Fruit fly (Drosophila melanogaster) whole organism, embryonic: ENCODE results near the gene Rh5.

ENCODE experiments used
- Antp ChIP-seq: fragments of 200-800 bp; sonication (Bioruptor generic); optimal IDR thresholded peaks from 3 replicates; lab custom pipeline; 2016; ENCODE audit warnings: missing biosample characterization, missing genetic modification characterization
- Atf-2 ChIP-seq: fragments of 200-800 bp; sonication (Bioruptor generic); optimal IDR thresholded peaks from 2 replicates; lab custom pipeline; 2016; ENCODE audit warnings: missing biosample characterization, missing genetic modification characterization
- Atf3 ChIP-seq: fragments of 200-800 bp; sonication (Bioruptor generic); optimal IDR thresholded peaks from 3 replicates; lab custom pipeline; 2016; ENCODE audit warnings: missing biosample characterization, missing genetic modification characterization
- B-H1 ChIP-seq: fragments of 200-800 bp; sonication (Bioruptor generic); IDR thresholded peaks from 3 replicates; pipeline ENCODE4 v1.3.6; 2022; ENCODE audit warnings: missing biosample characterization, missing genetic modification characterization
- CG11456 ChIP-seq: fragments of 200-800 bp; sonication (Bioruptor generic); IDR thresholded peaks from 3 replicates; pipeline ENCODE4 v1.3.6; 2022; ENCODE audit warnings: missing biosample characterization, missing genetic modification characterization
- CG11504 ChIP-seq: fragments of 200-800 bp; sonication (Bioruptor generic); optimal IDR thresholded peaks from 3 replicates; lab custom pipeline; 2019; ENCODE audit warnings: missing biosample characterization, mild to moderate bottlenecking, missing genetic modification characterization, moderate library complexity
- CG12155 ChIP-seq: fragments of 200-800 bp; sonication (Bioruptor generic); optimal IDR thresholded peaks from 3 replicates; lab custom pipeline; 2016; ENCODE audit warnings: missing biosample characterization, missing genetic modification characterization
- CG12942 ChIP-seq: fragments of 200-800 bp; sonication (Bioruptor generic); optimal IDR thresholded peaks from 3 replicates; lab custom pipeline; 2016; ENCODE audit warnings: missing biosample characterization, missing genetic modification characterization
- CG1602 ChIP-seq: fragments of 200-800 bp; sonication (Bioruptor generic); optimal IDR thresholded peaks from 3 replicates; lab custom pipeline; 2016; ENCODE audit warnings: missing biosample characterization, missing genetic modification characterization
- CG1603 ChIP-seq: fragments of 200-800 bp; sonication (Bioruptor generic); optimal IDR thresholded peaks from 2 replicates; lab custom pipeline; 2019; ENCODE audit warnings: missing biosample characterization, mild to moderate bottlenecking, missing genetic modification characterization, moderate library complexity
- CG2712 ChIP-seq: fragments of 200-800 bp; optimal IDR thresholded peaks from 3 replicates; lab custom pipeline; 2019; ENCODE audit warnings: missing biosample characterization, mild to moderate bottlenecking, missing genetic modification characterization, moderate library complexity
- CG30431 ChIP-seq: fragments of 200-800 bp; sonication (Bioruptor generic); optimal IDR thresholded peaks from 2 replicates; lab custom pipeline; 2017; ENCODE audit warnings: missing biosample characterization, missing genetic modification characterization
- CG34224 ChIP-seq: fragments of 200-800 bp; sonication (Bioruptor generic); IDR thresholded peaks from 3 replicates; pipeline ENCODE4 v1.3.6; 2022; ENCODE audit warnings: missing biosample characterization, missing genetic modification characterization; ENCODE audit not compliant: partially characterized antibody
- CG5245 ChIP-seq: fragments of 200-800 bp; sonication (Bioruptor generic); optimal IDR thresholded peaks from 3 replicates; lab custom pipeline; 2016; ENCODE audit warnings: missing biosample characterization, missing genetic modification characterization
- CG6765 ChIP-seq: fragments of 200-800 bp; sonication (Bioruptor generic); optimal IDR thresholded peaks from 3 replicates; lab custom pipeline; 2017; ENCODE audit warnings: missing biosample characterization, mild to moderate bottlenecking, missing genetic modification characterization
- CG7963 ChIP-seq: fragments of 200-800 bp; sonication (Bioruptor generic); IDR thresholded peaks from 3 replicates; pipeline ENCODE4 v1.3.6; 2022; ENCODE audit warnings: missing biosample characterization, missing genetic modification characterization; ENCODE audit not compliant: partially characterized antibody
- E2f2 ChIP-seq: fragments of 200-800 bp; sonication (Bioruptor generic); IDR thresholded peaks from 2 replicates; pipeline ENCODE4 v1.3.6; 2022; ENCODE audit warnings: missing biosample characterization, missing genetic modification characterization
- Fer1 ChIP-seq: fragments of 200-800 bp; sonication (Bioruptor generic); optimal IDR thresholded peaks from 2 replicates; lab custom pipeline; 2017; ENCODE audit warnings: missing biosample characterization, mild to moderate bottlenecking, missing genetic modification characterization
- MBD-R2 ChIP-seq: fragments of 200-800 bp; sonication (Bioruptor generic); IDR thresholded peaks from 2 replicates; pipeline ENCODE4 v1.3.6; 2022; ENCODE audit warnings: missing biosample characterization, missing genetic modification characterization
- Mad ChIP-seq: fragments of 200-800 bp; sonication (Bioruptor generic); optimal IDR thresholded peaks from 2 replicates; lab custom pipeline; 2016; ENCODE audit warnings: missing biosample characterization, missing genetic modification characterization
- Max ChIP-seq: fragments of 200-800 bp; sonication (Bioruptor generic); optimal IDR thresholded peaks from 2 replicates; lab custom pipeline; 2016; ENCODE audit warnings: missing biosample characterization, mild to moderate bottlenecking, missing genetic modification characterization
- Mes4 ChIP-seq: fragments of 200-800 bp; sonication (Bioruptor generic); optimal IDR thresholded peaks from 2 replicates; lab custom pipeline; 2016; ENCODE audit warnings: missing biosample characterization, missing genetic modification characterization
- NC2β ChIP-seq: fragments of 200-800 bp; sonication (Bioruptor generic); optimal IDR thresholded peaks from 2 replicates; lab custom pipeline; 2016; ENCODE audit warnings: missing biosample characterization, missing genetic modification characterization
- Neu2 ChIP-seq: fragments of 200-800 bp; sonication (Bioruptor generic); optimal IDR thresholded peaks from 3 replicates; lab custom pipeline; 2016; ENCODE audit warnings: missing biosample characterization, missing genetic modification characterization, borderline replicate concordance
- Nf-YB ChIP-seq: fragments of 200-800 bp; sonication (Bioruptor generic); optimal IDR thresholded peaks from 3 replicates; lab custom pipeline; 2019; ENCODE audit warnings: missing biosample characterization, mild to moderate bottlenecking, missing genetic modification characterization, moderate library complexity
- Opbp ChIP-seq: fragments of 200-800 bp; sonication (Bioruptor generic); IDR thresholded peaks from 3 replicates; pipeline ENCODE4 v1.3.6; 2022; ENCODE audit warnings: missing biosample characterization, missing genetic modification characterization; ENCODE audit not compliant: partially characterized antibody
- Side ChIP-seq: fragments of 200-800 bp; sonication (Bioruptor generic); optimal IDR thresholded peaks from 2 replicates; lab custom pipeline; 2016; ENCODE audit warnings: missing biosample characterization, missing genetic modification characterization
- Trl ChIP-seq, 3 experiments: fragments of >200 bp in 2 of 3; fragments of 200-800 bp in 1 of 3; sonication (Bioruptor generic) in 1 of 3; optimal IDR thresholded peaks; 2 replicates in 1 of 3; 3 replicates in 2 of 3; lab custom pipeline; 2016 to 2017; ENCODE audit warnings: missing biosample characterization in 1 of 3, missing genetic modification characterization in 1 of 3
- Vsx1 ChIP-seq: fragments of 200-800 bp; sonication (Bioruptor generic); optimal IDR thresholded peaks from 2 replicates; lab custom pipeline; 2017; ENCODE audit warnings: missing biosample characterization, mild to moderate bottlenecking, missing genetic modification characterization, missing genetic modification reagents
- bowl ChIP-seq: fragments of 200-800 bp; sonication (Bioruptor generic); IDR thresholded peaks from 2 replicates; pipeline ENCODE4 v1.3.6; 2022; ENCODE audit warnings: missing biosample characterization, missing genetic modification characterization
- fd96Cb ChIP-seq: fragments of 200-800 bp; sonication (Bioruptor generic); optimal IDR thresholded peaks from 2 replicates; lab custom pipeline; 2018; ENCODE audit warnings: missing biosample characterization, mild to moderate bottlenecking, missing genetic modification characterization, moderate library complexity
- gcm2 ChIP-seq: fragments of 200-800 bp; sonication (Bioruptor generic); optimal IDR thresholded peaks from 2 replicates; lab custom pipeline; 2016; ENCODE audit warnings: missing biosample characterization, missing genetic modification characterization
- ind ChIP-seq: fragments of 200-800 bp; sonication (Bioruptor generic); optimal IDR thresholded peaks from 3 replicates; lab custom pipeline; 2016; ENCODE audit warnings: missing biosample characterization, missing genetic modification characterization
- kay ChIP-seq: fragments of 200-800 bp; sonication (Bioruptor generic); optimal IDR thresholded peaks from 2 replicates; lab custom pipeline; 2016; ENCODE audit warnings: missing biosample characterization, missing genetic modification characterization
- lab ChIP-seq: fragments of 200-800 bp; sonication (Bioruptor generic); optimal IDR thresholded peaks from 3 replicates; lab custom pipeline; 2017; ENCODE audit warnings: missing biosample characterization, missing genetic modification characterization, mild to moderate bottlenecking, moderate library complexity, missing genetic modification reagents
- lilli ChIP-seq: fragments of 200-800 bp; sonication (Bioruptor generic); optimal IDR thresholded peaks from 3 replicates; lab custom pipeline; 2016; ENCODE audit warnings: missing biosample characterization, missing genetic modification characterization
- lmd ChIP-seq: fragments of 200-800 bp; sonication (Bioruptor generic); IDR thresholded peaks from 2 replicates; pipeline ENCODE4 v1.3.6; 2022; ENCODE audit warnings: missing biosample characterization, missing genetic modification characterization
- p53 ChIP-seq: fragments of 200-800 bp; sonication (Bioruptor generic); optimal IDR thresholded peaks from 2 replicates; lab custom pipeline; 2016; ENCODE audit warnings: missing biosample characterization, missing genetic modification characterization
- pan ChIP-seq, 4 experiments: fragments of >200 bp in 3 of 4; fragments of 200-800 bp in 1 of 4; sonication (Bioruptor generic) in 1 of 4; optimal IDR thresholded peaks in 3 of 4; IDR thresholded peaks in 1 of 4; 2 replicates each; pipeline versions ENCODE4 v1.3.6 to Lab custom; 2017 to 2022; ENCODE audit warnings: missing biosample characterization in 2 of 4, missing genetic modification characterization in 2 of 4, mixed read lengths in 1 of 4
- prd ChIP-seq, 3 experiments: fragments of >200 bp in 2 of 3; fragments of 200-800 bp in 1 of 3; sonication (Bioruptor generic) in 1 of 3; optimal IDR thresholded peaks in 2 of 3; IDR thresholded peaks in 1 of 3; 2 replicates in 2 of 3; 3 replicates in 1 of 3; pipeline versions ENCODE4 v1.3.6 to Lab custom; 2017 to 2022; ENCODE audit warnings: missing biosample characterization in 1 of 3, missing genetic modification characterization in 1 of 3
- pum ChIP-seq: fragments of 200-800 bp; sonication (Bioruptor generic); optimal IDR thresholded peaks from 2 replicates; lab custom pipeline; 2016; ENCODE audit warnings: missing biosample characterization, missing genetic modification characterization
- row ChIP-seq: fragments of 200-800 bp; sonication (Bioruptor generic); IDR thresholded peaks from 3 replicates; pipeline ENCODE4 v1.3.6; 2022; ENCODE audit warnings: missing biosample characterization, missing genetic modification characterization
- so ChIP-seq: fragments of 200-800 bp; sonication (Bioruptor generic); IDR thresholded peaks from 3 replicates; pipeline ENCODE4 v1.3.6; 2022; ENCODE audit warnings: missing biosample characterization, missing genetic modification characterization
- stwl ChIP-seq: fragments of 200-800 bp; sonication (Bioruptor generic); optimal IDR thresholded peaks from 3 replicates; lab custom pipeline; 2018; ENCODE audit warnings: missing biosample characterization, mild to moderate bottlenecking, missing genetic modification characterization, moderate library complexity
- tna ChIP-seq: fragments of 200-800 bp; sonication (Bioruptor generic); IDR thresholded peaks from 2 replicates; pipeline ENCODE4 v1.3.6; 2022; ENCODE audit warnings: missing biosample characterization, missing genetic modification characterization; ENCODE audit not compliant: partially characterized antibody
- twi ChIP-seq: fragments of 200-800 bp; optimal IDR thresholded peaks from 2 replicates; lab custom pipeline; 2019; ENCODE audit warnings: missing biosample characterization, mild to moderate bottlenecking, missing genetic modification characterization, moderate library complexity
- tx ChIP-seq: fragments of 200-800 bp; sonication (Bioruptor generic); optimal IDR thresholded peaks from 2 replicates; lab custom pipeline; 2016; ENCODE audit warnings: missing biosample characterization, missing genetic modification characterization
- unc-4 ChIP-seq: fragments of 200-800 bp; sonication (Bioruptor generic); IDR thresholded peaks from 2 replicates; pipeline ENCODE4 v1.3.6; 2022; ENCODE audit warnings: missing biosample characterization, missing genetic modification characterization; ENCODE audit not compliant: partially characterized antibody
- wdn ChIP-seq: fragments of 200-800 bp; sonication (Bioruptor generic); IDR thresholded peaks from 2 replicates; pipeline ENCODE4 v1.3.6; 2022; ENCODE audit warnings: missing biosample characterization, missing genetic modification characterization
- z ChIP-seq: fragments of 200-800 bp; sonication (Bioruptor generic); IDR thresholded peaks from 3 replicates; pipeline ENCODE4 v1.3.6; 2022; ENCODE audit warnings: missing biosample characterization, missing genetic modification characterization

Gene Rh5

DNA sequence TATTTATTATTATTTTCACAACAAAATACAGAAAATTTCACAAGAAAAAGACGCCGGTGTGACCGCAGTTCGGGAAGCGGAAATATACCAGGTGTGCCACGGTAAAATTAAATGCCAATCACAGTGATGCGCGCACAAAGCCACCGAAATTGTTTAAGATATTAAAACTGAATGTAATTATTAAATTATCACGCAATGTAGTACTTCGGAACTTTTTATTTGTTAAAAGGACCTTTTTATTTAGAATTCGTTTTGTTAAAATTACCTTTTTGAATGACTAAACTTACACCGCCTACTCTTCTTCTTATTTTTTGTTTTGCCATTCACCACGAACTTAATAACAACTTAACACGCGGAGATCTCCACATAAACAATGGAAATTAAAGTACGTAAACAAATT, 20.0 kb upstream of the Rh5 start, which contains the start of the genes CG6686 and CG34163 (continued):
- no peak for TF ChIP-seq prd (optimal IDR thresholded peaks at IDR 0.05; lab: Kevin White, UChicago)
- TF ChIP-seq prd (GFP tag; IDR thresholded peaks at IDR 0.05; lab: Robert Waterston, UW), result peak; percentile 46; the same call in 1 of the 3 replicates
- no peak for TF ChIP-seq unc-4 (GFP tag; lab: Robert Waterston, UW)
- no peak for TF ChIP-seq Mes4 (GFP tag; lab: Kevin White, UChicago)
- TF ChIP-seq stwl (tag; lab: Kevin White, UChicago), result peak; percentile 63
- TF ChIP-seq CG12155, result peak; percentile 15
- TF ChIP-seq wdn (GFP tag; lab: Robert Waterston, UW), result no peak
- TF ChIP-seq so (GFP tag; lab: Robert Waterston, UW), result no peak
- TF ChIP-seq bowl (GFP tag; lab: Robert Waterston, UW), result no peak
- TF ChIP-seq lmd, result no peak; the same call in 1 of the 2 replicates
- no peak for TF ChIP-seq Neu2 (GFP tag; lab: Kevin White, UChicago)
- peak; percentile 3 for TF ChIP-seq Atf-2 (GFP tag; lab: Kevin White, UChicago)
- TF ChIP-seq CG6765 (GFP tag; lab: Kevin White, UChicago), result no peak
- TF ChIP-seq pan (optimal IDR thresholded peaks at IDR 0.05; lab: Kevin White, UChicago), result no peak
- no peak for TF ChIP-seq pan (GFP tag; optimal IDR thresholded peaks at IDR 0.05 in 1 of 2, IDR thresholded peaks at IDR 0.05 in 1 of 2)
- no peak for TF ChIP-seq Opbp (GFP tag; lab: Robert Waterston, UW)
- peak; percentile 65 for TF ChIP-seq CG2712 (tag; lab: Kevin White, UChicago)
- TF ChIP-seq CG11456, result no peak
- no peak for TF ChIP-seq CG34224 (GFP tag; lab: Robert Waterston, UW)
- no peak for TF ChIP-seq Atf3 (GFP tag; lab: Kevin White, UChicago)
- TF ChIP-seq B-H1, result no peak
- TF ChIP-seq tx (GFP tag; lab: Kevin White, UChicago), result peak; percentile 31
- peak; percentile 69 for TF ChIP-seq row (GFP tag; lab: Robert Waterston, UW)
- peak; percentile 80 for TF ChIP-seq lilli
- TF ChIP-seq lab, result no peak
- no peak for TF ChIP-seq twi (tag; lab: Kevin White, UChicago)
- peak; percentile 46 for TF ChIP-seq NC2β (GFP tag; lab: Kevin White, UChicago)
- TF ChIP-seq Mad, result peak; percentile 43
- no peak for TF ChIP-seq fd96Cb (tag; lab: Kevin White, UChicago)
- TF ChIP-seq E2f2 (GFP tag; lab: Robert Waterston, UW), result peak; percentile 64
- peak; percentile 89 for TF ChIP-seq MBD-R2 (GFP tag; lab: Robert Waterston, UW)
- TF ChIP-seq Max (GFP tag; lab: Kevin White, UChicago), result peak; percentile 78
- peak; percentile 12 for TF ChIP-seq ind (GFP tag; lab: Kevin White, UChicago)
- TF ChIP-seq CG1602 (GFP tag; lab: Kevin White, UChicago), result no peak
- no peak for TF ChIP-seq CG30431 (GFP tag; lab: Kevin White, UChicago)
- TF ChIP-seq kay (GFP tag; lab: Kevin White, UChicago), result no peak
- TF ChIP-seq CG1603 (tag; lab: Kevin White, UChicago), result peak; percentile 29
- no peak for TF ChIP-seq CG11504 (tag; lab: Kevin White, UChicago)
- TF ChIP-seq CG5245 (GFP tag; lab: Kevin White, UChicago), result no peak
- no peak for TF ChIP-seq Vsx1 (GFP tag; lab: Kevin White, UChicago)
- TF ChIP-seq z (GFP tag; lab: Robert Waterston, UW), result no peak
- peak; percentile 37 for TF ChIP-seq pum (GFP tag; lab: Kevin White, UChicago)
- no peak for TF ChIP-seq CG7963
- no peak for TF ChIP-seq tna
- TF ChIP-seq Side (GFP tag; lab: Kevin White, UChicago), result no peak
- TF ChIP-seq p53, result no peak
- TF ChIP-seq Trl (optimal IDR thresholded peaks at IDR 0.05; lab: Kevin White, UChicago), result no peak
- TF ChIP-seq Trl (GFP tag; optimal IDR thresholded peaks at IDR 0.05; lab: Kevin White, UChicago), result no peak
- TF ChIP-seq Nf-YB (GFP tag; lab: Kevin White, UChicago), result peak; percentile 15
- TF ChIP-seq Fer1 (GFP tag; lab: Kevin White, UChicago), result no peak
- peak; percentile 10 for TF ChIP-seq Antp (GFP tag; lab: Kevin White, UChicago)
- TF ChIP-seq CG12942, result no peak
- TF ChIP-seq gcm2, result no peak
